Fruit fly (Drosophila melanogaster) whole organism, prepupa: ENCODE measurements around the gene ssp2.

Source experiments
- CG10669 ChIP-seq: fragments of 200-800 bp; sonication (Bioruptor generic); optimal IDR thresholded peaks from 3 replicates; lab custom pipeline; 2018; ENCODE audit warnings: missing biosample characterization, mild to moderate bottlenecking, missing genetic modification characterization, moderate library complexity
- CG11294 ChIP-seq: fragments of 200-800 bp; sonication (Bioruptor generic); IDR thresholded peaks from 2 replicates; pipeline ENCODE4 v1.3.6; 2022; ENCODE audit warnings: missing biosample characterization, missing genetic modification characterization
- CG16779 ChIP-seq: fragments of 200-800 bp; sonication (Bioruptor generic); optimal IDR thresholded peaks from 3 replicates; lab custom pipeline; 2017; ENCODE audit warnings: missing biosample characterization, mild to moderate bottlenecking, missing genetic modification characterization
- CG32006 ChIP-seq: fragments of 200-800 bp; sonication (Bioruptor generic); optimal IDR thresholded peaks from 3 replicates; lab custom pipeline; 2017; ENCODE audit warnings: missing biosample characterization, mild to moderate bottlenecking, missing genetic modification characterization
- CG3919 ChIP-seq: fragments of 200-800 bp; sonication (Bioruptor generic); optimal IDR thresholded peaks from 3 replicates; lab custom pipeline; 2016; ENCODE audit warnings: missing biosample characterization, missing genetic modification characterization
- CG8319 ChIP-seq: fragments of 200-800 bp; sonication (Bioruptor generic); optimal IDR thresholded peaks from 3 replicates; lab custom pipeline; 2016; ENCODE audit warnings: missing biosample characterization, missing genetic modification characterization
- CG8632 ChIP-seq: fragments of 200-800 bp; sonication (Bioruptor generic); optimal IDR thresholded peaks from 3 replicates; lab custom pipeline; 2016; ENCODE audit warnings: missing biosample characterization, missing genetic modification characterization
- Hr38 ChIP-seq: sonication (Bioruptor generic); optimal IDR thresholded peaks from 2 replicates; lab custom pipeline; 2016; ENCODE audit warnings: missing biosample characterization, missing genetic modification characterization
- Hr39 ChIP-seq: fragments of 200-800 bp; sonication (Bioruptor generic); optimal IDR thresholded peaks from 2 replicates; lab custom pipeline; 2016; ENCODE audit warnings: missing biosample characterization, missing genetic modification characterization
- Sox15 ChIP-seq: fragments of 200-800 bp; sonication (Bioruptor generic); optimal IDR thresholded peaks from 3 replicates; lab custom pipeline; 2016; ENCODE audit warnings: missing biosample characterization, missing genetic modification characterization
- acj6 ChIP-seq: fragments of 200-800 bp; sonication (Bioruptor generic); optimal IDR thresholded peaks from 3 replicates; lab custom pipeline; 2016; ENCODE audit warnings: missing biosample characterization, missing genetic modification characterization
- esn ChIP-seq: fragments of 200-800 bp; sonication (Bioruptor generic); optimal IDR thresholded peaks from 2 replicates; lab custom pipeline; 2016; ENCODE audit warnings: missing biosample characterization, mild to moderate bottlenecking, missing genetic modification characterization, moderate library complexity
- fd59A ChIP-seq: fragments of 200-800 bp; sonication (Bioruptor generic); optimal IDR thresholded peaks from 2 replicates; lab custom pipeline; 2017; ENCODE audit warnings: missing biosample characterization, mild to moderate bottlenecking, missing genetic modification characterization, missing genetic modification reagents

- TF ChIP-seq Hr39 (GFP tag; lab: Kevin White, UChicago) (no peak), CG3919 (GFP tag; lab: Kevin White, UChicago) (no peak), CG16779 (tag; lab: Kevin White, UChicago) (no peak), Hr38 (GFP tag; lab: Kevin White, UChicago) (no peak), fd59A (no peak), CG10669 (GFP tag; lab: Kevin White, UChicago) (no peak), acj6 (GFP tag; lab: Kevin White, UChicago) (no peak), CG11294 (GFP tag; lab: Robert Waterston, UW) (no peak), esn (no peak), CG32006 (GFP tag; lab: Kevin White, UChicago) (no peak), Sox15 (GFP tag; lab: Kevin White, UChicago) (no peak), CG8319 (GFP tag; lab: Kevin White, UChicago) (no peak), CG8632 (GFP tag; lab: Kevin White, UChicago) (no peak)
Measured at dm6 chr3L:13946003-13946402, 19.0 kb upstream of the ssp2 start.
